Worm (Caenorhabditis elegans) whole organism, L4/young adult: ENCODE results near the gene T26C11.9.

Source experiments
- W03F9.2 ChIP-seq: fragments of 150-350 bp; optimal IDR thresholded peaks from 2 replicates; lab custom pipeline; 2014; ENCODE audit warnings: missing biosample characterization, missing genetic modification characterization
- dao-5 ChIP-seq: sonication (generic microtip); optimal IDR thresholded peaks from 2 replicates; lab custom pipeline; 2016; ENCODE audit warnings: missing genotype, missing genetic modification characterization, moderate library complexity, missing compliant biosample characterization
- him-1 ChIP-seq: sonication (generic microtip); optimal IDR thresholded peaks from 2 replicates; lab custom pipeline; 2016; ENCODE audit warnings: missing genotype, missing genetic modification reagents, missing genetic modification characterization, missing compliant biosample characterization

ce11 chrX:1864946-1865345 is 11.3 kb upstream of the T26C11.9 start, which contains the start of gene tbx-41:
- no peak for TF ChIP-seq W03F9.2 (tag; lab: Kevin White, UChicago)
- no peak for TF ChIP-seq him-1 (tag; lab: Kevin White, UChicago)
- no peak for TF ChIP-seq dao-5 (tag; lab: Kevin White, UChicago)
